Fruit fly (Drosophila melanogaster) whole organism, embryonic: ENCODE data around the gene mRRF2.
A peak's percentile ranks its signal among the peaks of the same experiment; 100 is the strongest.

Experiments
- CG10543 ChIP-seq: fragments of 200-800 bp; sonication (Bioruptor generic); optimal IDR thresholded peaks from 3 replicates; lab custom pipeline; 2017; ENCODE audit warnings: missing biosample characterization, mild to moderate bottlenecking, missing genetic modification characterization, moderate library complexity
- CG12155 ChIP-seq: fragments of 200-800 bp; sonication (Bioruptor generic); optimal IDR thresholded peaks from 3 replicates; lab custom pipeline; 2016; ENCODE audit warnings: missing biosample characterization, missing genetic modification characterization
- CG15269 ChIP-seq: fragments of 200-800 bp; sonication (Bioruptor generic); optimal IDR thresholded peaks from 2 replicates; lab custom pipeline; 2018; ENCODE audit warnings: missing biosample characterization, mild to moderate bottlenecking, missing genetic modification characterization, moderate library complexity
- CG17186 ChIP-seq: fragments of 200-800 bp; sonication (Bioruptor generic); optimal IDR thresholded peaks from 3 replicates; lab custom pipeline; 2017; ENCODE audit warnings: missing biosample characterization, missing genetic modification reagents, missing genetic modification characterization
- CG17359 ChIP-seq: fragments of 200-800 bp; sonication (Bioruptor generic); optimal IDR thresholded peaks from 3 replicates; lab custom pipeline; 2018; ENCODE audit warnings: missing biosample characterization, mild to moderate bottlenecking, missing genetic modification characterization, moderate library complexity
- CG18476 ChIP-seq: fragments of 200-800 bp; sonication (Bioruptor generic); optimal IDR thresholded peaks from 2 replicates; lab custom pipeline; 2016; ENCODE audit warnings: missing biosample characterization, mild to moderate bottlenecking, missing genetic modification characterization
- CG18599 ChIP-seq: fragments of 200-800 bp; sonication (Bioruptor generic); optimal IDR thresholded peaks from 3 replicates; lab custom pipeline; 2017; ENCODE audit warnings: missing biosample characterization, missing genetic modification characterization, mild to moderate bottlenecking, moderate library complexity, missing genetic modification reagents
- CG2120 ChIP-seq: fragments of 200-800 bp; sonication (Bioruptor generic); optimal IDR thresholded peaks from 3 replicates; lab custom pipeline; 2016; ENCODE audit warnings: missing biosample characterization, missing genetic modification characterization
- CG31365 ChIP-seq: fragments of 200-800 bp; sonication (Bioruptor generic); optimal IDR thresholded peaks from 2 replicates; lab custom pipeline; 2018; ENCODE audit warnings: missing biosample characterization, mild to moderate bottlenecking, missing genetic modification characterization
- CG5245 ChIP-seq: fragments of 200-800 bp; sonication (Bioruptor generic); optimal IDR thresholded peaks from 3 replicates; lab custom pipeline; 2016; ENCODE audit warnings: missing biosample characterization, missing genetic modification characterization
- CG6175 ChIP-seq: fragments of 200-800 bp; sonication (Bioruptor generic); IDR thresholded peaks from 3 replicates; pipeline ENCODE4 v1.3.6; 2022; ENCODE audit warnings: missing biosample characterization, missing genetic modification characterization
- CG8765 ChIP-seq: fragments of 200-800 bp; sonication (Bioruptor generic); IDR thresholded peaks from 2 replicates; pipeline ENCODE4 v1.3.6; 2022; ENCODE audit warnings: missing biosample characterization, missing genetic modification characterization
- CG9817 ChIP-seq: fragments of 200-800 bp; sonication (Bioruptor generic); optimal IDR thresholded peaks from 2 replicates; lab custom pipeline; 2018; ENCODE audit warnings: missing biosample characterization, mild to moderate bottlenecking, missing genetic modification characterization, moderate library complexity
- CHES-1-like ChIP-seq: fragments of 200-800 bp; sonication (Bioruptor generic); optimal IDR thresholded peaks from 2 replicates; lab custom pipeline; 2016; ENCODE audit warnings: missing biosample characterization, missing genetic modification characterization
- CoRest ChIP-seq: fragments of 200-800 bp; sonication (Bioruptor generic); optimal IDR thresholded peaks from 3 replicates; lab custom pipeline; 2018; ENCODE audit warnings: missing biosample characterization, mild to moderate bottlenecking, missing genetic modification characterization, moderate library complexity
- Dad ChIP-seq: fragments of 200-800 bp; sonication (Bioruptor generic); optimal IDR thresholded peaks from 3 replicates; lab custom pipeline; 2016; ENCODE audit warnings: missing biosample characterization, missing genetic modification characterization
- Dbx ChIP-seq: fragments of 200-800 bp; sonication (Bioruptor generic); IDR thresholded peaks from 3 replicates; pipeline ENCODE4 v1.3.6; 2022; ENCODE audit warnings: missing biosample characterization, missing genetic modification characterization
- Dref ChIP-seq: fragments of 200-800 bp; sonication (Bioruptor generic); IDR thresholded peaks from 2 replicates; pipeline ENCODE4 v1.3.6; 2022; ENCODE audit warnings: missing biosample characterization, missing genetic modification characterization
- ERR ChIP-seq: fragments of 200-800 bp; sonication (Bioruptor generic); optimal IDR thresholded peaks from 2 replicates; lab custom pipeline; 2016; ENCODE audit warnings: missing biosample characterization, missing genetic modification characterization
- Ets97D ChIP-seq: fragments of 200-800 bp; sonication (Bioruptor generic); optimal IDR thresholded peaks from 3 replicates; lab custom pipeline; 2016; ENCODE audit warnings: missing biosample characterization, missing genetic modification characterization
- HLH54F ChIP-seq: fragments of 200-800 bp; sonication (Bioruptor generic); optimal IDR thresholded peaks from 3 replicates; lab custom pipeline; 2016; ENCODE audit warnings: missing biosample characterization, missing genetic modification characterization
- Max ChIP-seq: fragments of 200-800 bp; sonication (Bioruptor generic); optimal IDR thresholded peaks from 2 replicates; lab custom pipeline; 2016; ENCODE audit warnings: missing biosample characterization, mild to moderate bottlenecking, missing genetic modification characterization
- Ptx1 ChIP-seq: fragments of 200-800 bp; sonication (Bioruptor generic); IDR thresholded peaks from 2 replicates; pipeline ENCODE4 v1.3.6; 2022; ENCODE audit warnings: missing biosample characterization, missing genetic modification characterization
- Rfx ChIP-seq: fragments of 200-800 bp; sonication (Bioruptor generic); IDR thresholded peaks from 2 replicates; pipeline ENCODE4 v1.3.6; 2022; ENCODE audit warnings: missing biosample characterization, missing genetic modification characterization
- Six4 ChIP-seq: fragments of 200-800 bp; sonication (Bioruptor generic); optimal IDR thresholded peaks from 2 replicates; lab custom pipeline; 2016; ENCODE audit warnings: missing biosample characterization, missing genetic modification characterization
- amos ChIP-seq: fragments of 200-800 bp; sonication (Bioruptor generic); IDR thresholded peaks from 2 replicates; pipeline ENCODE4 v1.3.6; 2022; ENCODE audit warnings: missing biosample characterization, missing genetic modification characterization; ENCODE audit not compliant: partially characterized antibody
- bcd ChIP-seq: fragments of 200-800 bp; sonication (Bioruptor generic); optimal IDR thresholded peaks from 2 replicates; lab custom pipeline; 2017; ENCODE audit warnings: missing biosample characterization, mild to moderate bottlenecking, missing genetic modification characterization
- caup ChIP-seq: fragments of 200-800 bp; sonication (Bioruptor generic); optimal IDR thresholded peaks from 3 replicates; lab custom pipeline; 2017; ENCODE audit warnings: missing biosample characterization, mild to moderate bottlenecking, missing genetic modification characterization, moderate library complexity; ENCODE audit not compliant: severe bottlenecking
- chinmo ChIP-seq: fragments of 200-800 bp; sonication (Bioruptor generic); IDR thresholded peaks from 4 replicates; pipeline ENCODE4 v1.3.6; 2022; ENCODE audit warnings: missing biosample characterization, missing genetic modification characterization; ENCODE audit not compliant: partially characterized antibody
- dm ChIP-seq: fragments of 200-800 bp; sonication (Bioruptor generic); optimal IDR thresholded peaks from 3 replicates; lab custom pipeline; 2016; ENCODE audit warnings: missing biosample characterization, missing genetic modification characterization
- dpn ChIP-seq, 2 experiments: fragments of 200-800 bp; sonication (Bioruptor generic); optimal IDR thresholded peaks; 3 replicates each; lab custom pipeline; 2016; ENCODE audit warnings: missing biosample characterization in 2 of 2, missing genetic modification characterization in 2 of 2
- ewg ChIP-seq: fragments of 200-800 bp; sonication (Bioruptor generic); optimal IDR thresholded peaks from 3 replicates; lab custom pipeline; 2017; ENCODE audit warnings: mild to moderate bottlenecking, missing biosample characterization, missing genetic modification reagents, missing genetic modification characterization
- fu2 ChIP-seq: fragments of 200-800 bp; sonication (Bioruptor generic); optimal IDR thresholded peaks from 2 replicates; lab custom pipeline; 2016; ENCODE audit warnings: missing biosample characterization, missing genetic modification characterization
- gem ChIP-seq: fragments of 200-800 bp; sonication (Bioruptor generic); optimal IDR thresholded peaks from 2 replicates; lab custom pipeline; 2019; ENCODE audit warnings: missing biosample characterization, mild to moderate bottlenecking, missing genetic modification characterization, moderate library complexity
- hb ChIP-seq: fragments of 200-800 bp; sonication (Bioruptor generic); IDR thresholded peaks from 3 replicates; pipeline ENCODE4 v1.3.6; 2022; ENCODE audit warnings: missing biosample characterization, missing genetic modification characterization; ENCODE audit not compliant: partially characterized antibody
- ind ChIP-seq: fragments of 200-800 bp; sonication (Bioruptor generic); optimal IDR thresholded peaks from 3 replicates; lab custom pipeline; 2016; ENCODE audit warnings: missing biosample characterization, missing genetic modification characterization
- jing ChIP-seq: fragments of 200-800 bp; sonication (Bioruptor generic); optimal IDR thresholded peaks from 2 replicates; lab custom pipeline; 2018; ENCODE audit warnings: missing biosample characterization, mild to moderate bottlenecking, missing genetic modification characterization
- kni ChIP-seq: fragments of 200-800 bp; sonication (Bioruptor generic); optimal IDR thresholded peaks from 3 replicates; lab custom pipeline; 2017; ENCODE audit warnings: mild to moderate bottlenecking, missing biosample characterization, missing genetic modification reagents, missing genetic modification characterization
- mirr ChIP-seq: fragments of 200-800 bp; sonication (Bioruptor generic); optimal IDR thresholded peaks from 3 replicates; lab custom pipeline; 2018; ENCODE audit warnings: missing biosample characterization, mild to moderate bottlenecking, missing genetic modification characterization
- nerfin-2 ChIP-seq: fragments of 200-800 bp; sonication (Bioruptor generic); IDR thresholded peaks from 2 replicates; pipeline ENCODE4 v1.3.6; 2022; ENCODE audit warnings: missing biosample characterization, missing genetic modification characterization; ENCODE audit not compliant: partially characterized antibody
- repo ChIP-seq: fragments of 200-800 bp; sonication (Bioruptor generic); optimal IDR thresholded peaks from 2 replicates; lab custom pipeline; 2016; ENCODE audit warnings: missing biosample characterization, missing genetic modification characterization
- salm ChIP-seq: fragments of 200-800 bp; sonication (Bioruptor generic); optimal IDR thresholded peaks from 2 replicates; lab custom pipeline; 2018; ENCODE audit warnings: missing biosample characterization, mild to moderate bottlenecking, missing genetic modification characterization
- scrt ChIP-seq: fragments of 200-800 bp; sonication (Bioruptor generic); optimal IDR thresholded peaks from 2 replicates; lab custom pipeline; 2018; ENCODE audit warnings: missing biosample characterization, mild to moderate bottlenecking, missing genetic modification characterization, moderate library complexity
- shn ChIP-seq: fragments of 200-800 bp; sonication (Bioruptor generic); optimal IDR thresholded peaks from 3 replicates; lab custom pipeline; 2016; ENCODE audit warnings: missing biosample characterization, missing genetic modification characterization
- sr ChIP-seq: fragments of 200-800 bp; sonication (Bioruptor generic); IDR thresholded peaks from 3 replicates; pipeline ENCODE4 v1.3.6; 2022; ENCODE audit warnings: missing biosample characterization, missing genetic modification characterization
- ssp ChIP-seq: fragments of 200-800 bp; sonication (Bioruptor generic); IDR thresholded peaks from 2 replicates; pipeline ENCODE4 v1.3.6; 2022; ENCODE audit warnings: missing biosample characterization, missing genetic modification characterization
- tll ChIP-seq, 2 experiments: fragments of 200-800 bp in 1 of 2; fragments of >200 bp in 1 of 2; sonication (Bioruptor generic) in 1 of 2; optimal IDR thresholded peaks; 2 replicates each; lab custom pipeline; 2017 to 2019; ENCODE audit warnings: missing biosample characterization in 2 of 2, missing genetic modification characterization in 2 of 2, mild to moderate bottlenecking in 1 of 2, moderate library complexity in 1 of 2
- zen2 ChIP-seq: fragments of 200-800 bp; sonication (Bioruptor generic); IDR thresholded peaks from 3 replicates; pipeline ENCODE4 v1.3.6; 2022; ENCODE audit warnings: missing biosample characterization, missing genetic modification characterization; ENCODE audit not compliant: partially characterized antibody
- zf30C ChIP-seq: fragments of 200-800 bp; sonication (Bioruptor generic); optimal IDR thresholded peaks from 3 replicates; lab custom pipeline; 2018; ENCODE audit warnings: missing biosample characterization, mild to moderate bottlenecking, missing genetic modification characterization

The mRRF2 gene

DNA sequence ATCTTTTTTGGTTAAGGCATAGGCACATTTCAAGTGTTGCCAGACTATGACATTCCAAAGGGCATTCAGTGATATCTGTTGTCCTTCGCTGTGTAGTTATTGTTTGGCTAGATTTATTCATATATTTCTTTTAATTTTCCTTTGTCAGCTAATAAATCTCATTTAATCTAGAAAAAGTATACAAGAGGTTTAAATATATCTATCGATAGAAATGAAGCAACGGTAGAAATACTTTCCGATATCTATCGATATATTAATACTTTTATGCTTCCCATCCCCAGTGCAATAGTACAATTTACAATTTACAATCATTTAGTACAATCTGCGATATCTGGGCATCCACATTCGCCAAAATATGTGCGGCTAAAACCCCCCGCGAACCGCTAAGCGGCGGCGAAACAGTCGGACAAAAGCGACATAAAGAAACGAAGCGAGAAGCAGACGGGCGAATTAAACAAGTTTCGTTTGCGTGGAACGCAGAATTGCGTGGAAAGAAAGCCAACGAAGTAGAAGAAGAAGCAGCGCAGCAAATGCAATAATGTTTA lies 26.0 kb upstream of the mRRF2 start, which contains the start of gene Efa6 (continued):
- TF ChIP-seq Dref (GFP tag; lab: Robert Waterston, UW): peak; percentile 75
- peak; percentile 14 for TF ChIP-seq Dad (GFP tag; lab: Kevin White, UChicago)
- peak; percentile 5 for TF ChIP-seq caup (GFP tag; lab: Kevin White, UChicago)
- TF ChIP-seq CG18599: no peak
- TF ChIP-seq CG9817 (tag; lab: Kevin White, UChicago): peak; percentile 44
- peak; percentile 46 for TF ChIP-seq CG17186 (GFP tag; lab: Kevin White, UChicago)
- TF ChIP-seq dm (GFP tag; lab: Kevin White, UChicago): peak; percentile 2
- TF ChIP-seq mirr (GFP tag; lab: Kevin White, UChicago): peak; percentile 36
- no peak for TF ChIP-seq scrt (GFP tag; lab: Kevin White, UChicago)
- peak; percentile 5 for TF ChIP-seq kni (GFP tag; lab: Kevin White, UChicago)
- TF ChIP-seq hb: peak; percentile 83
- TF ChIP-seq Ets97D (GFP tag; lab: Kevin White, UChicago): peak; percentile 83
- peak; percentile 61 for TF ChIP-seq CoRest (tag; lab: Kevin White, UChicago)
- TF ChIP-seq repo (GFP tag; lab: Kevin White, UChicago): no peak
- TF ChIP-seq ind (GFP tag; lab: Kevin White, UChicago): peak; percentile 48
- TF ChIP-seq shn: no peak
- TF ChIP-seq Dbx (GFP tag; lab: Robert Waterston, UW): no peak
- TF ChIP-seq ssp (GFP tag; lab: Robert Waterston, UW): 0 out of 2 replicates have a peak, but pooled peaks have one; percentile 9
- TF ChIP-seq CG6175 (GFP tag; lab: Robert Waterston, UW): no peak
- peak; percentile 77; the same call in 1 of the 3 replicates for TF ChIP-seq zen2 (GFP tag; lab: Robert Waterston, UW)
- TF ChIP-seq CG17359 (tag; lab: Kevin White, UChicago): peak; percentile 24
- TF ChIP-seq CG5245 (GFP tag; lab: Kevin White, UChicago): no peak
- peak; percentile 86 for TF ChIP-seq nerfin-2
- TF ChIP-seq CG18476: peak; percentile 47
- TF ChIP-seq dpn (GFP tag; optimal IDR thresholded peaks at IDR 0.05; lab: Kevin White, UChicago): peak; percentile 2 to 60
- peak; percentile 26 for TF ChIP-seq ERR
- no peak for TF ChIP-seq salm (tag; lab: Kevin White, UChicago)
- TF ChIP-seq Rfx (GFP tag; lab: Robert Waterston, UW): 0 out of 2 replicates have a peak, but pooled peaks have one; percentile 30
- peak; percentile 44 for TF ChIP-seq HLH54F (GFP tag; lab: Kevin White, UChicago)
- no peak for TF ChIP-seq fu2 (GFP tag; lab: Kevin White, UChicago)
- TF ChIP-seq Max (GFP tag; lab: Kevin White, UChicago): peak; percentile 64
- peak; percentile 95 for TF ChIP-seq chinmo
- no peak for TF ChIP-seq CG31365 (tag; lab: Kevin White, UChicago)
- TF ChIP-seq amos (GFP tag; lab: Robert Waterston, UW): peak; percentile 90
- TF ChIP-seq CG2120: peak; percentile 73
- no peak for TF ChIP-seq gem
- TF ChIP-seq ewg (GFP tag; lab: Kevin White, UChicago): no peak
- TF ChIP-seq CG15269 (tag; lab: Kevin White, UChicago): peak; percentile 22
- peak; percentile 63 for TF ChIP-seq CG12155 (GFP tag; lab: Kevin White, UChicago)
- peak; percentile 58 for TF ChIP-seq CG10543 (GFP tag; lab: Kevin White, UChicago)
- TF ChIP-seq CHES-1-like: no peak
- TF ChIP-seq zf30C (GFP tag; lab: Kevin White, UChicago): no peak
- no peak for TF ChIP-seq CG8765 (GFP tag; lab: Robert Waterston, UW)
- TF ChIP-seq Ptx1 (GFP tag; lab: Robert Waterston, UW): no peak
- TF ChIP-seq sr (GFP tag; lab: Robert Waterston, UW): no peak
- no peak for TF ChIP-seq Six4
- no peak for TF ChIP-seq tll (GFP tag; optimal IDR thresholded peaks at IDR 0.05; lab: Kevin White, UChicago)
- no peak for TF ChIP-seq jing
- TF ChIP-seq bcd (GFP tag; lab: Kevin White, UChicago): peak; percentile 51
